Fruit fly (Drosophila melanogaster) whole organism, embryonic: ENCODE measurements around the gene Prdm13.
A peak's percentile ranks its signal among the peaks of the same experiment; 100 is the strongest.

Experiments used
- BtbVII ChIP-seq: fragments of 200-800 bp; sonication (Bioruptor generic); optimal IDR thresholded peaks from 3 replicates; lab custom pipeline; 2017; ENCODE audit warnings: missing biosample characterization, mild to moderate bottlenecking, missing genetic modification characterization
- CG10654 ChIP-seq: fragments of 200-800 bp; sonication (Bioruptor generic); optimal IDR thresholded peaks from 2 replicates; lab custom pipeline; 2016; ENCODE audit warnings: missing biosample characterization, missing genetic modification characterization
- CG11398 ChIP-seq: fragments of 200-800 bp; sonication (Bioruptor generic); optimal IDR thresholded peaks from 2 replicates; lab custom pipeline; 2016; ENCODE audit warnings: missing biosample characterization, missing genetic modification characterization
- CG12071 ChIP-seq: fragments of 200-800 bp; sonication (Bioruptor generic); optimal IDR thresholded peaks from 3 replicates; lab custom pipeline; 2018; ENCODE audit warnings: missing biosample characterization, mild to moderate bottlenecking, missing genetic modification characterization
- CG12219 ChIP-seq: fragments of 200-800 bp; sonication (Bioruptor generic); optimal IDR thresholded peaks from 3 replicates; lab custom pipeline; 2018; ENCODE audit warnings: missing biosample characterization, mild to moderate bottlenecking, missing genetic modification characterization
- CG12769 ChIP-seq: fragments of 200-800 bp; sonication (Bioruptor generic); optimal IDR thresholded peaks from 2 replicates; lab custom pipeline; 2019; ENCODE audit warnings: missing biosample characterization, mild to moderate bottlenecking, missing genetic modification characterization, moderate library complexity
- CG12942 ChIP-seq: fragments of 200-800 bp; sonication (Bioruptor generic); optimal IDR thresholded peaks from 3 replicates; lab custom pipeline; 2016; ENCODE audit warnings: missing biosample characterization, missing genetic modification characterization
- CG14050 ChIP-seq: fragments of 200-800 bp; sonication (Bioruptor generic); IDR thresholded peaks from 3 replicates; pipeline ENCODE4 v1.3.6; 2022; ENCODE audit warnings: missing biosample characterization, missing genetic modification characterization
- CG15269 ChIP-seq: fragments of 200-800 bp; sonication (Bioruptor generic); optimal IDR thresholded peaks from 2 replicates; lab custom pipeline; 2018; ENCODE audit warnings: missing biosample characterization, mild to moderate bottlenecking, missing genetic modification characterization, moderate library complexity
- CG17829 ChIP-seq: fragments of 200-800 bp; optimal IDR thresholded peaks from 2 replicates; lab custom pipeline; 2019; ENCODE audit warnings: missing biosample characterization, mild to moderate bottlenecking, missing genetic modification characterization, moderate library complexity
- CG18262 ChIP-seq: fragments of 200-800 bp; optimal IDR thresholded peaks from 3 replicates; lab custom pipeline; 2019; ENCODE audit warnings: missing biosample characterization, mild to moderate bottlenecking, missing genetic modification characterization, moderate library complexity
- CG2875 ChIP-seq: fragments of 200-800 bp; sonication (Bioruptor generic); optimal IDR thresholded peaks from 2 replicates; lab custom pipeline; 2017; ENCODE audit warnings: missing biosample characterization, mild to moderate bottlenecking, missing genetic modification characterization, missing genetic modification reagents
- CG2889 ChIP-seq: fragments of 200-800 bp; sonication (Bioruptor generic); IDR thresholded peaks from 3 replicates; pipeline ENCODE4 v1.3.6; 2022; ENCODE audit warnings: missing biosample characterization, missing genetic modification characterization
- CG33557 ChIP-seq: fragments of 200-800 bp; sonication (Bioruptor generic); optimal IDR thresholded peaks from 2 replicates; lab custom pipeline; 2019; ENCODE audit warnings: missing biosample characterization, mild to moderate bottlenecking, missing genetic modification characterization, moderate library complexity
- CG34224 ChIP-seq: fragments of 200-800 bp; sonication (Bioruptor generic); IDR thresholded peaks from 3 replicates; pipeline ENCODE4 v1.3.6; 2022; ENCODE audit warnings: missing biosample characterization, missing genetic modification characterization; ENCODE audit not compliant: partially characterized antibody
- CG4730 ChIP-seq: fragments of 200-800 bp; sonication (Bioruptor generic); IDR thresholded peaks from 2 replicates; pipeline ENCODE4 v1.3.6; 2022; ENCODE audit warnings: missing biosample characterization, missing genetic modification characterization
- CG6254 ChIP-seq: fragments of 200-800 bp; sonication (Bioruptor generic); optimal IDR thresholded peaks from 3 replicates; lab custom pipeline; 2017; ENCODE audit warnings: mild to moderate bottlenecking, missing biosample characterization, missing genetic modification reagents, missing genetic modification characterization
- CG7357 ChIP-seq: fragments of 200-800 bp; sonication (Bioruptor generic); IDR thresholded peaks from 3 replicates; pipeline ENCODE4 v1.3.6; 2022; ENCODE audit warnings: missing biosample characterization, missing genetic modification characterization
- CG7556 ChIP-seq: fragments of 200-800 bp; sonication (Bioruptor generic); optimal IDR thresholded peaks from 2 replicates; lab custom pipeline; 2017; ENCODE audit warnings: missing biosample characterization, mild to moderate bottlenecking, missing genetic modification characterization
- Dip3 ChIP-seq: fragments of 200-800 bp; sonication (Bioruptor generic); optimal IDR thresholded peaks from 3 replicates; lab custom pipeline; 2016; ENCODE audit warnings: missing biosample characterization, missing genetic modification characterization
- Dp ChIP-seq: fragments of 200-800 bp; sonication (Bioruptor generic); optimal IDR thresholded peaks from 2 replicates; lab custom pipeline; 2018; ENCODE audit warnings: missing biosample characterization, mild to moderate bottlenecking, missing genetic modification characterization, moderate library complexity
- E2f1 ChIP-seq: fragments of 200-800 bp; sonication (Bioruptor generic); IDR thresholded peaks from 2 replicates; pipeline ENCODE4 v1.3.6; 2022; ENCODE audit warnings: missing biosample characterization, missing genetic modification characterization
- Elba2 ChIP-seq: fragments of 200-800 bp; sonication (Bioruptor generic); optimal IDR thresholded peaks from 3 replicates; lab custom pipeline; 2016; ENCODE audit warnings: missing biosample characterization, missing genetic modification characterization
- Fer1 ChIP-seq: fragments of 200-800 bp; sonication (Bioruptor generic); optimal IDR thresholded peaks from 2 replicates; lab custom pipeline; 2017; ENCODE audit warnings: missing biosample characterization, mild to moderate bottlenecking, missing genetic modification characterization
- Hand ChIP-seq: fragments of 200-800 bp; sonication (Bioruptor generic); optimal IDR thresholded peaks from 2 replicates; lab custom pipeline; 2017; ENCODE audit warnings: mild to moderate bottlenecking, missing biosample characterization, missing genetic modification reagents, missing genetic modification characterization
- HmgZ ChIP-seq: fragments of 200-800 bp; sonication (Bioruptor generic); optimal IDR thresholded peaks from 2 replicates; lab custom pipeline; 2018; ENCODE audit warnings: missing biosample characterization, mild to moderate bottlenecking, missing genetic modification characterization
- Hmr ChIP-seq: fragments of 200-800 bp; sonication (Bioruptor generic); optimal IDR thresholded peaks from 3 replicates; lab custom pipeline; 2017; ENCODE audit warnings: mild to moderate bottlenecking, missing biosample characterization, missing genetic modification reagents, missing genetic modification characterization
- Hr51 ChIP-seq, 2 experiments: fragments of 200-800 bp; sonication (Bioruptor generic); optimal IDR thresholded peaks; 2 replicates in 1 of 2; 3 replicates in 1 of 2; lab custom pipeline; 2016 to 2018; ENCODE audit warnings: missing biosample characterization in 2 of 2, missing genetic modification characterization in 2 of 2, mild to moderate bottlenecking in 1 of 2, moderate library complexity in 1 of 2
- Hr78 ChIP-seq, 2 experiments: fragments of 200-800 bp in 1 of 2; fragments of >200 bp in 1 of 2; sonication (Bioruptor generic) in 1 of 2; optimal IDR thresholded peaks; 2 replicates each; lab custom pipeline; 2017 to 2019; ENCODE audit warnings: missing biosample characterization in 2 of 2, missing genetic modification characterization in 2 of 2, mild to moderate bottlenecking in 1 of 2, moderate library complexity in 1 of 2
- Hsf ChIP-seq: fragments of 200-800 bp; sonication (Bioruptor generic); optimal IDR thresholded peaks from 3 replicates; lab custom pipeline; 2016; ENCODE audit warnings: missing biosample characterization, missing genetic modification characterization
- Lhr ChIP-seq: fragments of 200-800 bp; sonication (Bioruptor generic); optimal IDR thresholded peaks from 3 replicates; lab custom pipeline; 2017; ENCODE audit warnings: mild to moderate bottlenecking, missing biosample characterization, missing genetic modification reagents, missing genetic modification characterization
- Med ChIP-seq: fragments of 200-800 bp; sonication (Bioruptor generic); peaks from one replicate; lab custom pipeline; 2016; ENCODE audit warnings: missing biosample characterization, missing genetic modification characterization, mild to moderate bottlenecking, inconsistent platforms, moderate library complexity
- YL-1 ChIP-seq: fragments of 200-800 bp; sonication (Bioruptor generic); optimal IDR thresholded peaks from 3 replicates; lab custom pipeline; 2017; ENCODE audit warnings: missing biosample characterization, mild to moderate bottlenecking, missing genetic modification characterization
- bab2 ChIP-seq: fragments of 200-800 bp; sonication (Bioruptor generic); optimal IDR thresholded peaks from 2 replicates; lab custom pipeline; 2016; ENCODE audit warnings: missing biosample characterization, missing genetic modification characterization
- corto ChIP-seq: fragments of 200-800 bp; sonication (Bioruptor generic); optimal IDR thresholded peaks from 2 replicates; lab custom pipeline; 2016; ENCODE audit warnings: missing biosample characterization, mild to moderate bottlenecking, missing genetic modification characterization, moderate library complexity
- dimm ChIP-seq: fragments of 200-800 bp; sonication (Bioruptor generic); IDR thresholded peaks from 2 replicates; pipeline ENCODE4 v1.3.6; 2022; ENCODE audit warnings: missing biosample characterization, missing genetic modification characterization
- emc ChIP-seq: fragments of 200-800 bp; sonication (Bioruptor generic); optimal IDR thresholded peaks from 2 replicates; lab custom pipeline; 2016; ENCODE audit warnings: missing biosample characterization, missing genetic modification characterization
- eve ChIP-seq, 2 experiments: fragments of >200 bp; optimal IDR thresholded peaks; 2 replicates each; lab custom pipeline; 2017; ENCODE audit warnings: missing biosample characterization in 2 of 2, missing genetic modification characterization in 2 of 2
- exex ChIP-seq: fragments of 200-800 bp; sonication (Bioruptor generic); optimal IDR thresholded peaks from 4 replicates; lab custom pipeline; 2018; ENCODE audit warnings: missing biosample characterization, mild to moderate bottlenecking, missing genetic modification characterization, moderate library complexity
- gce ChIP-seq: fragments of 200-800 bp; sonication (Bioruptor generic); IDR thresholded peaks from 3 replicates; pipeline ENCODE4 v1.3.6; 2022; ENCODE audit warnings: missing biosample characterization, missing genetic modification characterization
- gcm ChIP-seq: fragments of 200-800 bp; sonication (Bioruptor generic); optimal IDR thresholded peaks from 2 replicates; lab custom pipeline; 2019; ENCODE audit warnings: missing biosample characterization, mild to moderate bottlenecking, missing genetic modification characterization, moderate library complexity
- lmd ChIP-seq: fragments of 200-800 bp; sonication (Bioruptor generic); IDR thresholded peaks from 2 replicates; pipeline ENCODE4 v1.3.6; 2022; ENCODE audit warnings: missing biosample characterization, missing genetic modification characterization
- pho ChIP-seq: fragments of 200-800 bp; sonication (Bioruptor generic); optimal IDR thresholded peaks from 2 replicates; lab custom pipeline; 2016; ENCODE audit warnings: missing biosample characterization, missing genetic modification characterization
- phol ChIP-seq: fragments of 200-800 bp; sonication (Bioruptor generic); optimal IDR thresholded peaks from 3 replicates; lab custom pipeline; 2018; ENCODE audit warnings: missing biosample characterization, mild to moderate bottlenecking, missing genetic modification characterization, moderate library complexity
- prd ChIP-seq, 3 experiments: fragments of >200 bp in 2 of 3; fragments of 200-800 bp in 1 of 3; sonication (Bioruptor generic) in 1 of 3; optimal IDR thresholded peaks in 2 of 3; IDR thresholded peaks in 1 of 3; 2 replicates in 2 of 3; 3 replicates in 1 of 3; pipeline versions ENCODE4 v1.3.6 to Lab custom; 2017 to 2022; ENCODE audit warnings: missing biosample characterization in 1 of 3, missing genetic modification characterization in 1 of 3
- repo ChIP-seq: fragments of 200-800 bp; sonication (Bioruptor generic); optimal IDR thresholded peaks from 2 replicates; lab custom pipeline; 2016; ENCODE audit warnings: missing biosample characterization, missing genetic modification characterization
- sug ChIP-seq: fragments of 200-800 bp; optimal IDR thresholded peaks from 2 replicates; lab custom pipeline; 2019; ENCODE audit warnings: missing biosample characterization, mild to moderate bottlenecking, missing genetic modification characterization, moderate library complexity
- usp ChIP-seq: fragments of >200 bp; optimal IDR thresholded peaks from 2 replicates; lab custom pipeline; 2017; ENCODE audit warnings: missing biosample characterization, missing genetic modification characterization
- vfl ChIP-seq: fragments of 200-800 bp; sonication (Bioruptor generic); optimal IDR thresholded peaks from 2 replicates; lab custom pipeline; 2016; ENCODE audit warnings: missing biosample characterization, missing genetic modification characterization

Prdm13 gene

dm6 chr3L:6181776-6182175, 18.8 kb downstream of the Prdm13 start, which contains the start of gene CG10274 (continued):
- TF ChIP-seq Hr51 (GFP tag; optimal IDR thresholded peaks at IDR 0.05; lab: Kevin White, UChicago) (peak in 1 of 2 experiments; percentile 50), gcm (GFP tag; lab: Kevin White, UChicago) (no peak), corto (no peak), repo (GFP tag; lab: Kevin White, UChicago) (peak; percentile 40), gce (GFP tag; lab: Robert Waterston, UW) (no peak), CG17829 (tag; lab: Kevin White, UChicago) (peak; percentile 78), CG12219 (GFP tag; lab: Kevin White, UChicago) (peak; percentile 2), bab2 (peak; percentile 67), Med (GFP tag; lab: Kevin White, UChicago) (peak; percentile 93), E2f1 (GFP tag; lab: Robert Waterston, UW) (peak; percentile 63), Elba2 (GFP tag; lab: Kevin White, UChicago) (peak; percentile 50), pho (GFP tag; lab: Kevin White, UChicago) (peak; percentile 89), CG15269 (tag; lab: Kevin White, UChicago) (no peak), sug (tag; lab: Kevin White, UChicago) (peak; percentile 84), Hsf (peak; percentile 87), Hand (GFP tag; lab: Kevin White, UChicago) (no peak), Dp (peak; percentile 75), CG34224 (GFP tag; lab: Robert Waterston, UW) (no peak), CG4730 (GFP tag; lab: Robert Waterston, UW) (0 out of 2 replicates have a peak, but pooled peaks have one; percentile 15), CG12769 (tag; lab: Kevin White, UChicago) (no peak), exex (tag; lab: Kevin White, UChicago) (no peak), CG10654 (GFP tag; lab: Kevin White, UChicago) (peak; percentile 68), Hmr (GFP tag; lab: Kevin White, UChicago) (no peak), phol (peak; percentile 86), dimm (GFP tag; lab: Robert Waterston, UW) (no peak), CG7556 (GFP tag; lab: Kevin White, UChicago) (peak; percentile 57), CG2875 (GFP tag; lab: Kevin White, UChicago) (no peak), CG11398 (GFP tag; lab: Kevin White, UChicago) (no peak), prd (optimal IDR thresholded peaks at IDR 0.05; lab: Kevin White, UChicago) (no peak), prd (GFP tag; IDR thresholded peaks at IDR 0.05; lab: Robert Waterston, UW) (peak; percentile 82), CG2889 (GFP tag; lab: Robert Waterston, UW) (0 out of 3 replicates have a peak, but pooled peaks have one; percentile 38), Fer1 (GFP tag; lab: Kevin White, UChicago) (peak; percentile 79), emc (GFP tag; lab: Kevin White, UChicago) (peak; percentile 47), CG6254 (GFP tag; lab: Kevin White, UChicago) (no peak), YL-1 (GFP tag; lab: Kevin White, UChicago) (peak; percentile 65)

dm6 chr3L:6184884-6185438, 22.0 kb downstream of the Prdm13 start, which contains the start of the genes D19B and CG43293:
Gene D19B, minus strand, starts transcription at chr3L:6184920.
Gene CG43293, plus strand, starts transcription at chr3L:6185189.
- TF ChIP-seq usp (GFP tag; lab: Kevin White, UChicago) (no peak), CG14050 (GFP tag; lab: Robert Waterston, UW) (peak; percentile 82), repo (GFP tag; lab: Kevin White, UChicago) (peak; percentile 79), CG33557 (GFP tag; lab: Kevin White, UChicago) (peak; percentile 38), CG18262 (peak; percentile 85), CG12071 (GFP tag; lab: Kevin White, UChicago) (peak; percentile 88), vfl (GFP tag; lab: Kevin White, UChicago) (peak; percentile 87), Dip3 (GFP tag; lab: Kevin White, UChicago) (peak; percentile 83), CG10654 (GFP tag; lab: Kevin White, UChicago) (peak; percentile 86), eve (GFP tag; optimal IDR thresholded peaks at IDR 0.05; lab: Kevin White, UChicago) (no peak), CG12942 (GFP tag; lab: Kevin White, UChicago) (peak; percentile 91), Hr78 (GFP tag; optimal IDR thresholded peaks at IDR 0.05; lab: Kevin White, UChicago) (no peak), lmd (peak; percentile 93), BtbVII (GFP tag; lab: Kevin White, UChicago) (peak; percentile 81), CG7357 (GFP tag; lab: Robert Waterston, UW) (peak; percentile 54; the same call in 1 of the 3 replicates), HmgZ (tag; lab: Kevin White, UChicago) (peak; percentile 92), Lhr (GFP tag; lab: Kevin White, UChicago) (peak; percentile 63), CG2875 (GFP tag; lab: Kevin White, UChicago) (peak; percentile 72)
